Fruit fly (Drosophila melanogaster): ENCODE data around the gene kat80.
A peak's percentile ranks its signal among the peaks of the same experiment; 100 is the strongest.

kat80 gene

dm6 chrX:16296423-16297292, 20.7 kb upstream of the kat80 start, which contains the start of gene CG3632:
CG3632 (plus strand) TSS chrX:16296671.
- TF ChIP-seq CG8478 (optimal IDR thresholded peaks at IDR 0.05) (no peak), CTCF (optimal IDR thresholded peaks at IDR 0.05) (no peak)

dm6 chrX:16292646-16293045, 16.7 kb upstream of the kat80 start:
- TF ChIP-seq CTCF (optimal IDR thresholded peaks at IDR 0.05) (no peak), CG8478 (optimal IDR thresholded peaks at IDR 0.05) (no peak)

- TF ChIP-seq CTCF (optimal IDR thresholded peaks at IDR 0.05) (no peak), CG8478 (optimal IDR thresholded peaks at IDR 0.05) (no peak)
These were observed 13.0 kb upstream of the kat80 start for dm6 chrX:16288999-16289398.

- no peak for TF ChIP-seq CTCF (optimal IDR thresholded peaks at IDR 0.05)
- no peak for TF ChIP-seq CG8478 (optimal IDR thresholded peaks at IDR 0.05)
These were observed 12.5 kb upstream of the kat80 start, which contains the start of the genes CG32576 and caz for dm6 chrX:16288492-16288964. CG32576 (minus strand) TSS chrX:16288533. caz (plus strand) TSS chrX:16288810.

dm6 chrX:16286083-16286666, 10.2 kb upstream of the kat80 start, which contains the start of gene UQCR-14:
UQCR-14 (plus strand) TSS chrX:16286288.
- TF ChIP-seq CG8478 (optimal IDR thresholded peaks at IDR 0.05), result no peak
- peak in 1 of 2 experiments; percentile 7 for TF ChIP-seq CTCF (optimal IDR thresholded peaks at IDR 0.05)

- TF ChIP-seq CTCF (optimal IDR thresholded peaks at IDR 0.05) (no peak), CG8478 (optimal IDR thresholded peaks at IDR 0.05) (no peak)
These were observed 9.2 kb upstream of the kat80 start for dm6 chrX:16285186-16285585.

dm6 chrX:16281717-16282529, 5.9 kb upstream of the kat80 start:
- TF ChIP-seq CTCF (optimal IDR thresholded peaks at IDR 0.05) (no peak), CG8478 (optimal IDR thresholded peaks at IDR 0.05) (no peak)

dm6 chrX:16281305-16281704, 5.3 kb upstream of the kat80 start:
- no peak for TF ChIP-seq CG8478 (optimal IDR thresholded peaks at IDR 0.05)
- no peak for TF ChIP-seq CTCF (optimal IDR thresholded peaks at IDR 0.05)

- TF ChIP-seq CTCF (optimal IDR thresholded peaks at IDR 0.05) (no peak), CG8478 (optimal IDR thresholded peaks at IDR 0.05) (no peak)
These were observed 3.5 kb upstream of the kat80 start for dm6 chrX:16279340-16279941.

- TF ChIP-seq CTCF (optimal IDR thresholded peaks at IDR 0.05) (no peak), CG8478 (optimal IDR thresholded peaks at IDR 0.05) (no peak)
These were observed 2.8 kb upstream of the kat80 start for dm6 chrX:16278783-16279182.

- TF ChIP-seq CTCF (optimal IDR thresholded peaks at IDR 0.05), result peak; percentile 20 to 36
- TF ChIP-seq CG8478 (optimal IDR thresholded peaks at IDR 0.05), result no peak
These were observed 2.0 kb upstream of the kat80 start, which contains the start of gene eas for dm6 chrX:16277878-16278506. eas (plus strand) TSS chrX:16278328.

- TF ChIP-seq CTCF (optimal IDR thresholded peaks at IDR 0.05), result no peak
- TF ChIP-seq CG8478 (optimal IDR thresholded peaks at IDR 0.05), result no peak
These were observed 669 bp downstream of the kat80 start for dm6 chrX:16275168-16275853.

dm6 chrX:16270795-16271194, 5.2 kb downstream of the kat80 start, which contains the start of gene Mfe2:
Mfe2 (plus strand) TSS chrX:16270951.
- TF ChIP-seq CG8478 (optimal IDR thresholded peaks at IDR 0.05), result no peak
- peak; percentile 71 to 77 for TF ChIP-seq CTCF (optimal IDR thresholded peaks at IDR 0.05)

Data from S2 (cell line).